Worm (Caenorhabditis elegans) whole organism, L2 larva: ENCODE data around the gene dct-11.

Experiments
- F13H6.1 ChIP-seq: sonication (generic microtip); optimal IDR thresholded peaks from 2 replicates; lab custom pipeline; 2016; ENCODE audit warnings: missing genetic modification characterization, missing compliant biosample characterization
- ZK546.5 ChIP-seq: sonication (generic microtip); optimal IDR thresholded peaks from 2 replicates; lab custom pipeline; 2017; ENCODE audit warnings: missing biosample characterization, missing genetic modification characterization
- aly-2 ChIP-seq: fragments of 150-350 bp; optimal IDR thresholded peaks from 2 replicates; lab custom pipeline; 2014; ENCODE audit warnings: missing biosample characterization, missing genetic modification characterization
- ama-1 ChIP-seq: fragments of 150-350 bp; optimal IDR thresholded peaks from 2 replicates; lab custom pipeline; 2018; ENCODE audit warnings: inconsistent platforms
- blmp-1 ChIP-seq: sonication (generic microtip); optimal IDR thresholded peaks from 2 replicates; lab custom pipeline; 2017; ENCODE audit warnings: missing genetic modification characterization, mild to moderate bottlenecking, missing compliant biosample characterization, antibody characterized with exemption, moderate library complexity; ENCODE audit not compliant: insufficient read depth
- ceh-16 ChIP-seq: fragments of 150-350 bp; optimal IDR thresholded peaks from 2 replicates; lab custom pipeline; 2014; ENCODE audit warnings: missing biosample characterization, missing genetic modification characterization
- crh-2 ChIP-seq: sonication (generic microtip); optimal IDR thresholded peaks from 2 replicates; lab custom pipeline; 2017; ENCODE audit warnings: missing biosample characterization, missing genetic modification characterization
- dmd-4 ChIP-seq: sonication (generic microtip); optimal IDR thresholded peaks from 2 replicates; lab custom pipeline; 2017; ENCODE audit warnings: missing biosample characterization, missing genetic modification characterization
- egl-27 ChIP-seq: sonication (generic microtip); optimal IDR thresholded peaks from 3 replicates; lab custom pipeline; 2017; ENCODE audit warnings: missing biosample characterization, missing genetic modification reagents, missing genetic modification characterization
- elt-1 ChIP-seq: fragments of 150-350 bp; optimal IDR thresholded peaks from 2 replicates; lab custom pipeline; 2014; ENCODE audit warnings: missing biosample characterization, missing genetic modification characterization
- fos-1 ChIP-seq: fragments of 150-350 bp; optimal IDR thresholded peaks from 2 replicates; lab custom pipeline; 2014; ENCODE audit warnings: missing biosample characterization, missing genetic modification characterization
- lin-11 ChIP-seq: fragments of 150-350 bp; sonication (generic microtip); optimal IDR thresholded peaks from 2 replicates; lab custom pipeline; 2014; ENCODE audit warnings: missing biosample characterization, missing genetic modification characterization, inconsistent platforms, mixed read lengths
- lin-13 ChIP-seq: fragments of 150-350 bp; optimal IDR thresholded peaks from 2 replicates; lab custom pipeline; 2014; ENCODE audit warnings: missing biosample characterization, missing genetic modification reagents, missing genetic modification characterization
- lsy-2 ChIP-seq, 2 experiments: fragments of 150-350 bp in 1 of 2; sonication (generic microtip) in 1 of 2; optimal IDR thresholded peaks; 2 replicates each; lab custom pipeline; 2014 to 2017; ENCODE audit warnings: missing biosample characterization in 2 of 2, missing genetic modification characterization in 2 of 2
- mab-5 ChIP-seq: fragments of 150-350 bp; optimal IDR thresholded peaks from 2 replicates; lab custom pipeline; 2014; ENCODE audit warnings: missing biosample characterization, missing genetic modification characterization
- nhr-10 ChIP-seq: sonication (generic microtip); optimal IDR thresholded peaks from 2 replicates; lab custom pipeline; 2017; ENCODE audit warnings: missing biosample characterization, missing genetic modification characterization
- nhr-129 ChIP-seq: fragments of 150-350 bp; optimal IDR thresholded peaks from 2 replicates; lab custom pipeline; 2014; ENCODE audit warnings: missing biosample characterization, missing genetic modification characterization
- nhr-21 ChIP-seq: fragments of 150-350 bp; optimal IDR thresholded peaks from 2 replicates; lab custom pipeline; 2014; ENCODE audit warnings: missing biosample characterization, missing genetic modification characterization
- nhr-23 ChIP-seq: fragments of 150-350 bp; optimal IDR thresholded peaks from 2 replicates; lab custom pipeline; 2014; ENCODE audit warnings: missing biosample characterization, missing genetic modification reagents, missing genetic modification characterization
- nhr-237 ChIP-seq: fragments of 150-350 bp; optimal IDR thresholded peaks from 2 replicates; lab custom pipeline; 2014; ENCODE audit warnings: missing biosample characterization, missing genetic modification characterization
- nhr-25 ChIP-seq: fragments of 150-350 bp; sonication (generic microtip); optimal IDR thresholded peaks from 3 replicates; lab custom pipeline; 2014; ENCODE audit warnings: missing biosample characterization, missing genetic modification characterization
- nhr-6 ChIP-seq: fragments of 150-350 bp; optimal IDR thresholded peaks from 2 replicates; lab custom pipeline; 2014; ENCODE audit warnings: missing biosample characterization, missing genetic modification characterization
- nhr-77 ChIP-seq: fragments of 150-350 bp; optimal IDR thresholded peaks from 2 replicates; lab custom pipeline; 2014; ENCODE audit warnings: missing biosample characterization, missing genetic modification characterization
- peb-1 ChIP-seq: fragments of 150-350 bp; optimal IDR thresholded peaks from 2 replicates; lab custom pipeline; 2014; ENCODE audit warnings: missing biosample characterization, missing genetic modification characterization
- skn-1 ChIP-seq: sonication (generic microtip); optimal IDR thresholded peaks from 2 replicates; lab custom pipeline; 2017; ENCODE audit warnings: missing biosample characterization, missing genetic modification characterization
- sma-3 ChIP-seq: sonication (generic microtip); optimal IDR thresholded peaks from 2 replicates; lab custom pipeline; 2016; ENCODE audit warnings: missing genetic modification reagents, missing genetic modification characterization, missing compliant biosample characterization
- sma-9 ChIP-seq, 2 experiments: fragments of 150-350 bp in 1 of 2; sonication (generic microtip) in 1 of 2; optimal IDR thresholded peaks; 2 replicates each; lab custom pipeline; 2014 to 2016; ENCODE audit warnings: missing genetic modification characterization in 2 of 2, mild to moderate bottlenecking in 1 of 2, missing biosample characterization in 1 of 2, missing compliant biosample characterization in 1 of 2, missing genetic modification reagents in 1 of 2, moderate library complexity in 1 of 2
- snpc-4 ChIP-seq: fragments of 150-350 bp; optimal IDR thresholded peaks from 2 replicates; lab custom pipeline; 2014; ENCODE audit warnings: missing biosample characterization, missing genetic modification characterization
- unc-39 ChIP-seq: fragments of 150-350 bp; optimal IDR thresholded peaks from 2 replicates; lab custom pipeline; 2014; ENCODE audit warnings: missing biosample characterization, missing genetic modification characterization
- unc-55 ChIP-seq: fragments of 150-350 bp; sonication (generic microtip); optimal IDR thresholded peaks from 3 replicates; lab custom pipeline; 2014; ENCODE audit warnings: missing biosample characterization, missing genetic modification reagents, missing genetic modification characterization
- unc-62 ChIP-seq: fragments of 150-350 bp; optimal IDR thresholded peaks from 2 replicates; lab custom pipeline; 2014; ENCODE audit warnings: missing biosample characterization, missing genetic modification reagents, missing genetic modification characterization
- zag-1 ChIP-seq: fragments of 150-350 bp; optimal IDR thresholded peaks from 2 replicates; lab custom pipeline; 2014; ENCODE audit warnings: missing biosample characterization, missing genetic modification characterization
- ztf-1 ChIP-seq: fragments of 200-800 bp; sonication (Bioruptor generic); conservative IDR thresholded peaks from 2 replicates; pipeline ENCODE4 v1.3.6; 2022; ENCODE audit warnings: missing genetic modification characterization, missing compliant biosample characterization
- ztf-4 ChIP-seq: fragments of 150-350 bp; optimal IDR thresholded peaks from 2 replicates; lab custom pipeline; 2014; ENCODE audit warnings: missing biosample characterization, missing genetic modification characterization

dct-11 gene

ce11 chrX:5868030-5868429 is 28.5 kb upstream of the dct-11 start:
- TF ChIP-seq unc-55 (GFP tag; lab: Kevin White, UChicago) (no peak), nhr-21 (tag; lab: Kevin White, UChicago) (no peak)

- TF ChIP-seq ztf-4 (tag; lab: Kevin White, UChicago) (no peak), nhr-77 (tag; lab: Kevin White, UChicago) (no peak), nhr-237 (tag; lab: Kevin White, UChicago) (no peak), peb-1 (tag; lab: Kevin White, UChicago) (no peak), sma-9 (GFP tag; optimal IDR thresholded peaks at IDR 0.05; lab: Kevin White, UChicago) (no peak), sma-9 (tag; optimal IDR thresholded peaks at IDR 0.05; lab: Kevin White, UChicago) (no peak), blmp-1 (no peak), elt-1 (tag; lab: Kevin White, UChicago) (no peak), ZK546.5 (tag; lab: Kevin White, UChicago) (no peak), ztf-1 (no peak), unc-55 (GFP tag; lab: Kevin White, UChicago) (no peak), nhr-23 (tag; lab: Kevin White, UChicago) (no peak), lin-11 (no peak), ama-1 (lab: Kevin White, UChicago) (no peak), unc-39 (no peak), snpc-4 (tag; lab: Kevin White, UChicago) (no peak), nhr-25 (tag; lab: Kevin White, UChicago) (no peak), crh-2 (tag; lab: Kevin White, UChicago) (no peak), ceh-16 (tag; lab: Kevin White, UChicago) (no peak)
Measured at ce11 chrX:5862408-5862807, 22.8 kb upstream of the dct-11 start, which contains the start of gene ctbp-1. Gene ctbp-1 (plus strand): TSS chrX:5862708.

DNA sequence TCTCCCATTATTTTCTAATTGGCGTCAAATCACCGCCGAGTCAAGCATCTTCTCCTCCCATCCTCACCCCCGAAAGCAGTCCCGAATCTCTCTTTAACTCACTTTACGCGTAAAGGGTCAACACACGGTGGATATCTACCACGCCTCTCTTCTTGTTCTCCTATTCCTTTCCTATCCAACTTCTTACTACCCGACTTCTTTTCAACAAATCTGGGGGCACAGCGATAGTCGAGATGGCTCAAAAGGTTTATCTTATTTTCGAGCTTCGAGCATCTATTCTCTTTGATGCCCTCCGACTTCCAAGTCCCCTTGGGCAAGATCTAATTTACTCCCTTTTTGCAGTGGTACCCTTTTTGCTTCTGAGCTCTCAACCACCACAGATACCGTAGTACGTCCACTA is 19.6 kb upstream of the dct-11 start:
- TF ChIP-seq nhr-237 (tag; lab: Kevin White, UChicago) (no peak), nhr-23 (tag; lab: Kevin White, UChicago) (no peak), ztf-1 (no peak), nhr-6 (tag; lab: Kevin White, UChicago) (no peak), lsy-2 (tag; optimal IDR thresholded peaks at IDR 0.05; lab: Kevin White, UChicago) (no peak), fos-1 (tag; lab: Kevin White, UChicago) (no peak), unc-39 (no peak), sma-9 (GFP tag; optimal IDR thresholded peaks at IDR 0.05; lab: Kevin White, UChicago) (no peak), sma-9 (tag; optimal IDR thresholded peaks at IDR 0.05; lab: Kevin White, UChicago) (no peak), sma-3 (GFP tag; lab: Kevin White, UChicago) (no peak), egl-27 (tag; lab: Kevin White, UChicago) (no peak), F13H6.1 (tag; lab: Kevin White, UChicago) (no peak), mab-5 (tag; lab: Kevin White, UChicago) (no peak), zag-1 (tag; lab: Kevin White, UChicago) (no peak), nhr-25 (tag; lab: Kevin White, UChicago) (no peak)

- TF ChIP-seq blmp-1 (peak; percentile 64), crh-2 (tag; lab: Kevin White, UChicago) (no peak), nhr-25 (tag; lab: Kevin White, UChicago) (peak; percentile 4), zag-1 (tag; lab: Kevin White, UChicago) (no peak), nhr-237 (tag; lab: Kevin White, UChicago) (no peak), nhr-10 (tag; lab: Kevin White, UChicago) (no peak)
- TF ChIP-seq, all 48 proteins: peak for 2
Measured at ce11 chrX:5854452-5855234, 15.1 kb upstream of the dct-11 start.

- TF ChIP-seq nhr-129 (tag; lab: Kevin White, UChicago) (no peak), mab-5 (tag; lab: Kevin White, UChicago) (no peak), aly-2 (tag; lab: Kevin White, UChicago) (no peak), nhr-23 (tag; lab: Kevin White, UChicago) (no peak)
- TF ChIP-seq, all 48 proteins: peak for 0
Measured at ce11 chrX:5854163-5854451, 14.5 kb upstream of the dct-11 start, which contains the start of gene hog-1. Gene hog-1 (minus strand): TSS chrX:5854263.

DNA sequence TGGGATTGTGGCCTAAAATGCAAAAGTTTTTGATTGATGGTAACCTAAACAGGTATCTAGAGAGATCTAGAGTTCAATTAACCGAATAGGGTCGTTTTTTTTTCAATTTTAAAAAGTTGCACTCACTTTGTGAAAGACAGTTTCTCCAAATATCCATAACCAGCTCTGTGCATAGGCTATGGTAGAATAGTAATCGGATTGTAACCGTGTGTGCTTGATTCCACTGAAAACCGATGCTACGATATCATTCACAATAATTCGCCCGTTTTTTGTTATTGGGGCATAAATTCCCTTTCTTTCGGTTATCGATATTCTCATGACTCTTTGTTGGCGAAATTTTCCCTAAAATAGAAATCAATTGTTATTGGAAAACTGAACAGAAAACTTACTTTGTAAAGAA is 12.5 kb upstream of the dct-11 start:
- TF ChIP-seq skn-1 (tag; lab: Kevin White, UChicago) (no peak), nhr-237 (tag; lab: Kevin White, UChicago) (no peak), unc-62 (GFP tag; lab: Kevin White, UChicago) (no peak), dmd-4 (no peak), lin-13 (no peak), nhr-10 (tag; lab: Kevin White, UChicago) (no peak), crh-2 (tag; lab: Kevin White, UChicago) (no peak), lin-11 (no peak), mab-5 (tag; lab: Kevin White, UChicago) (no peak), ceh-16 (tag; lab: Kevin White, UChicago) (no peak)
